Worm (Caenorhabditis elegans) whole organism, young adult: ENCODE measurements around the gene nhx-9.

Experiments used
- egl-44 ChIP-seq: fragments of 200-800 bp; sonication (Bioruptor generic); IDR thresholded peaks from 2 replicates; pipeline ENCODE4 v1.3.6; 2022; ENCODE audit warnings: missing genetic modification reagents, missing genetic modification characterization, missing compliant biosample characterization
- ets-4 ChIP-seq: fragments of 200-800 bp; sonication (Bioruptor generic); optimal IDR thresholded peaks from 2 replicates; lab custom pipeline; 2018; ENCODE audit warnings: mild to moderate bottlenecking, missing genetic modification characterization, missing compliant biosample characterization
- gei-17 ChIP-seq: fragments of 200-800 bp; sonication (Bioruptor generic); optimal IDR thresholded peaks from 2 replicates; lab custom pipeline; 2018; ENCODE audit warnings: mild to moderate bottlenecking, missing genetic modification characterization, missing compliant biosample characterization
- hlh-12 ChIP-seq: sonication (generic microtip); optimal IDR thresholded peaks from 2 replicates; lab custom pipeline; 2016; ENCODE audit warnings: missing genetic modification characterization, missing compliant biosample characterization
- lag-1 ChIP-seq: fragments of 200-800 bp; sonication (Bioruptor generic); IDR thresholded peaks from 2 replicates; pipeline ENCODE4 v1.3.6; 2022; ENCODE audit warnings: missing genetic modification reagents, missing genetic modification characterization, missing compliant biosample characterization
- nhr-80 ChIP-seq: sonication (generic microtip); optimal IDR thresholded peaks from 2 replicates; lab custom pipeline; 2016; ENCODE audit warnings: missing genetic modification characterization, missing compliant biosample characterization
- sea-2 ChIP-seq: fragments of 200-800 bp; sonication (Bioruptor generic); IDR thresholded peaks from 2 replicates; pipeline ENCODE4 v1.3.6; 2022; ENCODE audit warnings: missing genetic modification characterization, missing compliant biosample characterization
- snpc-1.3 ChIP-seq: sonication (generic microtip); optimal IDR thresholded peaks from 2 replicates; lab custom pipeline; 2017; ENCODE audit warnings: missing genetic modification characterization, mild to moderate bottlenecking, missing compliant biosample characterization, antibody characterized with exemption, moderate library complexity, missing genotype, missing genetic modification reagents; ENCODE audit not compliant: insufficient read depth
- snpc-3.4 ChIP-seq: sonication (generic microtip); optimal IDR thresholded peaks from 2 replicates; lab custom pipeline; 2017; ENCODE audit warnings: missing genetic modification characterization, mild to moderate bottlenecking, missing compliant biosample characterization, antibody characterized with exemption, moderate library complexity, missing genotype, missing genetic modification reagents
- snpc-4 ChIP-seq, 5 experiments: fragments of 150-350 bp in 1 of 5; sonication (generic microtip) in 4 of 5; optimal IDR thresholded peaks; 2 replicates each; lab custom pipeline; 2014 to 2018; ENCODE audit warnings: missing genetic modification characterization in 5 of 5, missing biosample characterization in 3 of 5, antibody characterized with exemption in 2 of 5, mild to moderate bottlenecking in 2 of 5, missing compliant biosample characterization in 2 of 5, missing genotype in 2 of 5, moderate library complexity in 2 of 5, missing genetic modification reagents in 1 of 5
- unc-62 ChIP-seq: fragments of 150-350 bp; optimal IDR thresholded peaks from 2 replicates; lab custom pipeline; 2014; ENCODE audit warnings: missing biosample characterization, missing genetic modification reagents, missing genetic modification characterization
- zim-3 ChIP-seq: sonication (generic microtip); optimal IDR thresholded peaks from 2 replicates; lab custom pipeline; 2017; ENCODE audit warnings: mild to moderate bottlenecking, missing genetic modification characterization, moderate library complexity, missing compliant biosample characterization
- ztf-22 ChIP-seq: fragments of 200-800 bp; sonication (Bioruptor generic); optimal IDR thresholded peaks from 2 replicates; lab custom pipeline; 2018; ENCODE audit warnings: mild to moderate bottlenecking, missing genetic modification characterization, moderate library complexity, missing compliant biosample characterization

ce11 chrIV:11892545-11892944 lies 38.1 kb upstream of the nhx-9 start:
- TF ChIP-seq snpc-4 (GFP tag; optimal IDR thresholded peaks at IDR 0.05; lab: Kevin White, UChicago) (no peak), snpc-4 (tag; optimal IDR thresholded peaks at IDR 0.05; lab: Kevin White, UChicago) (no peak), ztf-22 (GFP tag; lab: Kevin White, UChicago) (no peak), egl-44 (GFP tag; lab: Robert Waterston, UW) (no peak), lag-1 (no peak), snpc-1.3 (no peak), zim-3 (tag; lab: Kevin White, UChicago) (no peak), hlh-12 (tag; lab: Kevin White, UChicago) (no peak), sea-2 (GFP tag; lab: Robert Waterston, UW) (no peak), ets-4 (GFP tag; lab: Kevin White, UChicago) (no peak), gei-17 (no peak), nhr-80 (tag; lab: Kevin White, UChicago) (no peak), unc-62 (no peak), snpc-3.4 (no peak)
